Worm (Caenorhabditis elegans): ENCODE results near the gene srm-5.

Gene srm-5

ce11 chrV:14341672-14342071, 6.7 kb downstream of the srm-5 start, which contains the start of gene F47B8.10:
Gene F47B8.10 (plus strand): TSS chrV:14341972.
- no peak for TF ChIP-seq ztf-4 (tag; optimal IDR thresholded peaks at IDR 0.05)
- no peak for TF ChIP-seq unc-62 (GFP tag; optimal IDR thresholded peaks at IDR 0.05)
- no peak for TF ChIP-seq fkh-10 (GFP tag; optimal IDR thresholded peaks at IDR 0.05)
- no peak for TF ChIP-seq lin-15B (tag; optimal IDR thresholded peaks at IDR 0.05)

ce11 chrV:14347234-14347826, 12.3 kb downstream of the srm-5 start, which contains the start of gene cept-2:
Gene cept-2 (plus strand): TSS chrV:14347766.
- TF ChIP-seq mml-1 (tag; optimal IDR thresholded peaks at IDR 0.05) (no peak), lin-39 (tag; optimal IDR thresholded peaks at IDR 0.05) (peak; percentile 88), elt-1 (tag; optimal IDR thresholded peaks at IDR 0.05) (peak; percentile 62), skn-1 (tag; optimal IDR thresholded peaks at IDR 0.05) (peak; percentile 56), nhr-11 (tag; optimal IDR thresholded peaks at IDR 0.05) (peak; percentile 68), ztf-11 (tag; optimal IDR thresholded peaks at IDR 0.05) (no peak), jun-1 (tag; optimal IDR thresholded peaks at IDR 0.05) (peak; percentile 78), nhr-237 (tag; optimal IDR thresholded peaks at IDR 0.05) (no peak), nhr-76 (tag; optimal IDR thresholded peaks at IDR 0.05) (no peak), nhr-77 (tag; optimal IDR thresholded peaks at IDR 0.05) (peak; percentile 78), snpc-4 (tag; optimal IDR thresholded peaks at IDR 0.05) (peak; percentile 92), ceh-28 (tag; optimal IDR thresholded peaks at IDR 0.05) (peak; percentile 76), nhr-67 (tag; optimal IDR thresholded peaks at IDR 0.05) (no peak), nhr-25 (tag; optimal IDR thresholded peaks at IDR 0.05) (peak; percentile 83), sea-2 (GFP tag; optimal IDR thresholded peaks at IDR 0.05) (no peak), daf-12 (tag; optimal IDR thresholded peaks at IDR 0.05) (peak; percentile 55), elt-2 (tag; optimal IDR thresholded peaks at IDR 0.05) (no peak), mdl-1 (tag; optimal IDR thresholded peaks at IDR 0.05) (peak; percentile 34), tbx-2 (tag; optimal IDR thresholded peaks at IDR 0.05) (peak; percentile 75), fkh-2 (tag; optimal IDR thresholded peaks at IDR 0.05) (no peak), nhr-12 (tag; optimal IDR thresholded peaks at IDR 0.05) (no peak), ceh-9 (tag; optimal IDR thresholded peaks at IDR 0.05) (no peak), ztf-4 (tag; optimal IDR thresholded peaks at IDR 0.05) (no peak), aly-2 (tag; optimal IDR thresholded peaks at IDR 0.05) (no peak), lsy-12 (tag; optimal IDR thresholded peaks at IDR 0.05) (peak; percentile 82), R02D3.7 (tag; optimal IDR thresholded peaks at IDR 0.05) (peak; percentile 85), egl-5 (tag; optimal IDR thresholded peaks at IDR 0.05) (peak; percentile 93), nhr-23 (tag; optimal IDR thresholded peaks at IDR 0.05) (peak; percentile 97), nhr-43 (tag; optimal IDR thresholded peaks at IDR 0.05; ENCODE audit: poor library complexity, severe bottlenecking) (peak; percentile 93), nfya-1 (tag; optimal IDR thresholded peaks at IDR 0.05; ENCODE audit: insufficient read depth) (peak; percentile 95), hmg-11 (tag; optimal IDR thresholded peaks at IDR 0.05) (no peak), lin-15B (tag; optimal IDR thresholded peaks at IDR 0.05) (peak; percentile 66), fkh-10 (GFP tag; optimal IDR thresholded peaks at IDR 0.05) (peak; percentile 76), ceh-82 (tag; optimal IDR thresholded peaks at IDR 0.05) (peak; percentile 82), unc-62 (GFP tag; optimal IDR thresholded peaks at IDR 0.05) (peak; percentile 63), egl-27 (tag; optimal IDR thresholded peaks at IDR 0.05) (no peak), pha-4 (tag; optimal IDR thresholded peaks at IDR 0.05) (peak; percentile 95), nhr-28 (tag; optimal IDR thresholded peaks at IDR 0.05) (no peak), fos-1 (tag; optimal IDR thresholded peaks at IDR 0.05) (peak; percentile 30), eor-1 (tag; optimal IDR thresholded peaks at IDR 0.05) (no peak), pqm-1 (tag; optimal IDR thresholded peaks at IDR 0.05) (peak; percentile 20)

- TF ChIP-seq aly-2 (tag; optimal IDR thresholded peaks at IDR 0.05) (no peak), lin-15B (tag; optimal IDR thresholded peaks at IDR 0.05) (no peak), ZK546.5 (tag; optimal IDR thresholded peaks at IDR 0.05) (no peak), elt-1 (tag; optimal IDR thresholded peaks at IDR 0.05) (no peak), zag-1 (tag; optimal IDR thresholded peaks at IDR 0.05) (no peak), nhr-67 (tag; optimal IDR thresholded peaks at IDR 0.05) (no peak), fkh-2 (tag; optimal IDR thresholded peaks at IDR 0.05) (no peak), daf-12 (tag; optimal IDR thresholded peaks at IDR 0.05) (no peak), mml-1 (tag; optimal IDR thresholded peaks at IDR 0.05) (no peak), lsy-12 (tag; optimal IDR thresholded peaks at IDR 0.05) (no peak), ceh-16 (tag; optimal IDR thresholded peaks at IDR 0.05) (no peak), nhr-12 (tag; optimal IDR thresholded peaks at IDR 0.05) (no peak)
These were observed 15.5 kb downstream of the srm-5 start for ce11 chrV:14350498-14350897.
